Worm (Caenorhabditis elegans) whole organism, young adult: ENCODE results near the gene F43C11.4.

ENCODE experiments used
- B0261.1 ChIP-seq: sonication (generic microtip); optimal IDR thresholded peaks from 2 replicates; lab custom pipeline; 2016; ENCODE audit warnings: mild to moderate bottlenecking, missing genetic modification characterization, moderate library complexity, missing compliant biosample characterization
- C06A6.2 ChIP-seq: fragments of 200-800 bp; sonication (Bioruptor generic); conservative IDR thresholded peaks from 2 replicates; pipeline ENCODE4 v1.3.6; 2022; ENCODE audit warnings: missing genetic modification characterization, missing compliant biosample characterization
- C17E4.6 ChIP-seq: fragments of 200-800 bp; sonication (Bioruptor generic); IDR thresholded peaks from 2 replicates; pipeline ENCODE4 v1.3.6; 2022; ENCODE audit warnings: missing genetic modification reagents, missing genetic modification characterization, missing compliant biosample characterization
- D2030.7 ChIP-seq: fragments of 200-800 bp; sonication (Bioruptor generic); IDR thresholded peaks from 2 replicates; pipeline ENCODE4 v1.3.6; 2022; ENCODE audit warnings: missing genetic modification reagents, missing genetic modification characterization, missing compliant biosample characterization
- F22D6.2 ChIP-seq: sonication (generic microtip); optimal IDR thresholded peaks from 2 replicates; lab custom pipeline; 2016; ENCODE audit warnings: mild to moderate bottlenecking, missing genetic modification characterization, missing compliant biosample characterization
- F23B12.7 ChIP-seq: sonication (generic microtip); optimal IDR thresholded peaks from 2 replicates; lab custom pipeline; 2017; ENCODE audit warnings: missing genetic modification characterization, mild to moderate bottlenecking, missing compliant biosample characterization, antibody characterized with exemption, moderate library complexity; ENCODE audit not compliant: insufficient read depth
- F37B4.10 ChIP-seq: fragments of 200-800 bp; sonication (Bioruptor generic); IDR thresholded peaks from 2 replicates; pipeline ENCODE4 v1.3.6; 2022; ENCODE audit warnings: missing genetic modification characterization, missing compliant biosample characterization
- F39B2.1 ChIP-seq: fragments of 200-800 bp; sonication (Bioruptor generic); IDR thresholded peaks from 2 replicates; pipeline ENCODE4 v1.3.6; 2022; ENCODE audit warnings: missing genetic modification reagents, missing genetic modification characterization, missing compliant biosample characterization
- F55B11.4 ChIP-seq: sonication (generic microtip); optimal IDR thresholded peaks from 2 replicates; lab custom pipeline; 2016; ENCODE audit warnings: missing compliant biosample characterization, missing genetic modification characterization, borderline replicate concordance; ENCODE audit not compliant: insufficient read depth
- K11D2.4 ChIP-seq: fragments of 200-800 bp; sonication (Bioruptor generic); IDR thresholded peaks from 2 replicates; pipeline ENCODE4 v1.3.6; 2022; ENCODE audit warnings: missing genetic modification reagents, missing genetic modification characterization, missing compliant biosample characterization
- T07F8.4 ChIP-seq: sonication (generic microtip); optimal IDR thresholded peaks from 2 replicates; lab custom pipeline; 2016; ENCODE audit warnings: mild to moderate bottlenecking, missing genetic modification characterization, moderate library complexity, missing compliant biosample characterization
- Y53G8AR.9 ChIP-seq: fragments of 200-800 bp; sonication (Bioruptor generic); conservative IDR thresholded peaks from 2 replicates; pipeline ENCODE4 v1.3.6; 2022; ENCODE audit warnings: missing genetic modification reagents, missing genetic modification characterization, missing compliant biosample characterization
- Y56A3A.18 ChIP-seq: fragments of 200-800 bp; sonication (Bioruptor generic); IDR thresholded peaks from 2 replicates; pipeline ENCODE4 v1.3.6; 2022; ENCODE audit warnings: missing genetic modification reagents, missing genetic modification characterization, missing compliant biosample characterization
- Y95B8A.8 ChIP-seq: fragments of 200-800 bp; sonication (Bioruptor generic); IDR thresholded peaks from 2 replicates; pipeline ENCODE4 v1.3.6; 2022; ENCODE audit warnings: missing genetic modification reagents, missing genetic modification characterization, missing compliant biosample characterization
- akir-1 ChIP-seq: fragments of 200-800 bp; sonication (Bioruptor generic); optimal IDR thresholded peaks from 2 replicates; lab custom pipeline; 2018; ENCODE audit warnings: mild to moderate bottlenecking, missing genetic modification characterization, moderate library complexity, missing compliant biosample characterization
- aptf-3 ChIP-seq: fragments of 200-800 bp; sonication (Bioruptor generic); IDR thresholded peaks from 2 replicates; pipeline ENCODE4 v1.3.6; 2022; ENCODE audit warnings: missing genetic modification characterization, missing compliant biosample characterization
- ccch-3 ChIP-seq: fragments of 200-800 bp; sonication (Bioruptor generic); optimal IDR thresholded peaks from 2 replicates; lab custom pipeline; 2018; ENCODE audit warnings: mild to moderate bottlenecking, missing genetic modification characterization, missing compliant biosample characterization
- cebp-2 ChIP-seq: fragments of 200-800 bp; sonication (Bioruptor generic); IDR thresholded peaks from 2 replicates; pipeline ENCODE4 v1.3.6; 2022; ENCODE audit warnings: missing genetic modification characterization, missing compliant biosample characterization
- ceh-58 ChIP-seq: fragments of 200-800 bp; sonication (Bioruptor generic); IDR thresholded peaks from 2 replicates; pipeline ENCODE4 v1.3.6; 2022; ENCODE audit warnings: missing genetic modification characterization, missing compliant biosample characterization
- ceh-79 ChIP-seq: sonication (generic microtip); optimal IDR thresholded peaks from 2 replicates; lab custom pipeline; 2017; ENCODE audit warnings: mild to moderate bottlenecking, missing genetic modification characterization, missing compliant biosample characterization
- ceh-91 ChIP-seq: fragments of 200-800 bp; sonication (Bioruptor generic); IDR thresholded peaks from 2 replicates; pipeline ENCODE4 v1.3.6; 2022; ENCODE audit warnings: missing genetic modification reagents, missing genetic modification characterization, missing compliant biosample characterization
- fkh-3 ChIP-seq: sonication (generic microtip); optimal IDR thresholded peaks from 2 replicates; lab custom pipeline; 2016; ENCODE audit warnings: mild to moderate bottlenecking, missing genetic modification characterization, missing compliant biosample characterization
- him-1 ChIP-seq: sonication (generic microtip); optimal IDR thresholded peaks from 2 replicates; lab custom pipeline; 2016; ENCODE audit warnings: missing genotype, missing genetic modification reagents, missing genetic modification characterization, missing compliant biosample characterization
- hlh-26 ChIP-seq: fragments of 200-800 bp; sonication (Bioruptor generic); conservative IDR thresholded peaks from 2 replicates; pipeline ENCODE4 v1.3.6; 2022; ENCODE audit warnings: missing genetic modification reagents, missing genetic modification characterization, missing compliant biosample characterization
- let-526 ChIP-seq: fragments of 200-800 bp; sonication (Bioruptor generic); IDR thresholded peaks from 2 replicates; pipeline ENCODE4 v1.3.6; 2022; ENCODE audit warnings: missing genetic modification reagents, missing genetic modification characterization, missing compliant biosample characterization
- let-607 ChIP-seq, 2 experiments: fragments of 200-800 bp in 1 of 2; sonication (Bioruptor generic) in 1 of 2; sonication (generic microtip) in 1 of 2; optimal IDR thresholded peaks; 2 replicates each; lab custom pipeline; 2016 to 2018; ENCODE audit warnings: mild to moderate bottlenecking in 2 of 2, missing compliant biosample characterization in 2 of 2, missing genetic modification characterization in 2 of 2, moderate library complexity in 2 of 2, missing genotype in 1 of 2
- lin-35 ChIP-seq, 3 experiments: fragments of 150-350 bp in 2 of 3; sonication (generic microtip) in 1 of 3; optimal IDR thresholded peaks; 2 replicates each; lab custom pipeline; 2014 to 2018; ENCODE audit warnings: missing biosample characterization in 3 of 3, missing genetic modification characterization in 3 of 3, missing genetic modification reagents in 3 of 3
- lsl-1 ChIP-seq: fragments of 200-800 bp; sonication (Bioruptor generic); optimal IDR thresholded peaks from 2 replicates; lab custom pipeline; 2018; ENCODE audit warnings: mild to moderate bottlenecking, missing genetic modification characterization, moderate library complexity, missing compliant biosample characterization
- lsy-27 ChIP-seq: sonication (generic microtip); optimal IDR thresholded peaks from 2 replicates; lab custom pipeline; 2017; ENCODE audit warnings: missing genetic modification characterization, mild to moderate bottlenecking, missing compliant biosample characterization, antibody characterized with exemption, missing genotype, borderline replicate concordance; ENCODE audit not compliant: insufficient read depth
- madf-10 ChIP-seq: sonication (generic microtip); optimal IDR thresholded peaks from 2 replicates; lab custom pipeline; 2016; ENCODE audit warnings: mild to moderate bottlenecking, missing genetic modification characterization, missing compliant biosample characterization
- mel-28 ChIP-seq: sonication (generic microtip); optimal IDR thresholded peaks from 2 replicates; lab custom pipeline; 2016; ENCODE audit warnings: borderline replicate concordance, mild to moderate bottlenecking, missing genetic modification characterization, missing compliant biosample characterization
- nfyb-1 ChIP-seq: fragments of 200-800 bp; sonication (Bioruptor generic); IDR thresholded peaks from 2 replicates; pipeline ENCODE4 v1.3.6; 2022; ENCODE audit warnings: missing genetic modification reagents, missing genetic modification characterization, missing compliant biosample characterization
- nhr-120 ChIP-seq: fragments of 200-800 bp; sonication (Bioruptor generic); IDR thresholded peaks from 2 replicates; pipeline ENCODE4 v1.3.6; 2022; ENCODE audit warnings: missing genetic modification characterization, missing compliant biosample characterization
- rec-8 ChIP-seq, 2 experiments: sonication (generic microtip); optimal IDR thresholded peaks; 2 replicates each; lab custom pipeline; 2016; ENCODE audit warnings: mild to moderate bottlenecking in 2 of 2, missing genetic modification characterization in 2 of 2, missing genetic modification reagents in 2 of 2, missing genotype in 2 of 2, missing biosample characterization in 1 of 2, missing compliant biosample characterization in 1 of 2, moderate library complexity in 1 of 2
- sea-2 ChIP-seq: fragments of 200-800 bp; sonication (Bioruptor generic); IDR thresholded peaks from 2 replicates; pipeline ENCODE4 v1.3.6; 2022; ENCODE audit warnings: missing genetic modification characterization, missing compliant biosample characterization
- snpc-4 ChIP-seq, 5 experiments: fragments of 150-350 bp in 1 of 5; sonication (generic microtip) in 4 of 5; optimal IDR thresholded peaks; 2 replicates each; lab custom pipeline; 2014 to 2018; ENCODE audit warnings: missing genetic modification characterization in 5 of 5, missing biosample characterization in 3 of 5, antibody characterized with exemption in 2 of 5, mild to moderate bottlenecking in 2 of 5, missing compliant biosample characterization in 2 of 5, missing genotype in 2 of 5, moderate library complexity in 2 of 5, missing genetic modification reagents in 1 of 5
- sptf-2 ChIP-seq: fragments of 200-800 bp; sonication (Bioruptor generic); optimal IDR thresholded peaks from 2 replicates; lab custom pipeline; 2018; ENCODE audit warnings: mild to moderate bottlenecking, missing genetic modification characterization, missing compliant biosample characterization
- tbp1 ChIP-seq: fragments of 200-800 bp; sonication (Bioruptor generic); optimal IDR thresholded peaks from 2 replicates; lab custom pipeline; 2018; ENCODE audit warnings: mild to moderate bottlenecking, missing genetic modification characterization, missing compliant biosample characterization
- xnd-1 ChIP-seq: sonication (generic microtip); optimal IDR thresholded peaks from 2 replicates; lab custom pipeline; 2016; ENCODE audit warnings: missing genotype, missing genetic modification reagents, missing genetic modification characterization, missing compliant biosample characterization
- ztf-18 ChIP-seq: sonication (generic microtip); optimal IDR thresholded peaks from 2 replicates; lab custom pipeline; 2016; ENCODE audit warnings: missing genotype, mild to moderate bottlenecking, missing genetic modification characterization, missing compliant biosample characterization
- ztf-22 ChIP-seq: fragments of 200-800 bp; sonication (Bioruptor generic); optimal IDR thresholded peaks from 2 replicates; lab custom pipeline; 2018; ENCODE audit warnings: mild to moderate bottlenecking, missing genetic modification characterization, moderate library complexity, missing compliant biosample characterization
- ztf-6 ChIP-seq: fragments of 200-800 bp; sonication (Bioruptor generic); IDR thresholded peaks from 2 replicates; pipeline ENCODE4 v1.3.6; 2022; ENCODE audit warnings: missing genetic modification reagents, missing genetic modification characterization, missing compliant biosample characterization

The F43C11.4 gene

DNA sequence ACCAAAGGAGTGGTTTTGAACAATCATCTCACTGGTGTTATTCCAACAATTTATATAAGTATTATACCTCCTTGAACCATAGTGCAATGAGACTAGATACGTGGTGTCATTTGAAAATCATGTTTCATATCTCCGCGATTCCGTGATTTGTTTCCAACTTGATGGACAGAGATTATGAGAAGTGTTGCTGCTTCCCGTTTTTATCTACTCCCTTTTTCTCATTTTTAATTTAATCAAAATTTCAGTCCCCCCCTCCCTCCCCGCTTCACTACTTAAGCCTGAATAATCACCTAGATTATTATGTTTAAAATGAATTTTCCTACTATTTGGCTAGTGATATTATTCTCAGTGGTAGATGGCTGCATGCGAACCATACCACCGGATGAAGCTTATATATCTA lies 25.3 kb downstream of the F43C11.4 start, which contains the start of gene F16G10.3:
Gene F16G10.3 (plus strand): TSS at position 301 of the 400 bp plus-strand sequence.
- TF ChIP-seq fkh-3 (tag; lab: Kevin White, UChicago) = no peak
- TF ChIP-seq xnd-1 (tag; lab: Kevin White, UChicago) = no peak
- TF ChIP-seq akir-1 = no peak
- TF ChIP-seq ccch-3 = no peak
- no peak for TF ChIP-seq F55B11.4 (tag; lab: Kevin White, UChicago)
- no peak for TF ChIP-seq cebp-2 (GFP tag; lab: Robert Waterston, UW)
- TF ChIP-seq F39B2.1 (GFP tag; lab: Robert Waterston, UW) = no peak
- TF ChIP-seq aptf-3 (GFP tag; lab: Robert Waterston, UW) = no peak
- no peak for TF ChIP-seq T07F8.4 (tag; lab: Kevin White, UChicago)
- TF ChIP-seq sptf-2 = no peak
- TF ChIP-seq Y56A3A.18 (GFP tag; lab: Robert Waterston, UW) = no peak
- no peak for TF ChIP-seq C17E4.6 (GFP tag; lab: Robert Waterston, UW)

DNA sequence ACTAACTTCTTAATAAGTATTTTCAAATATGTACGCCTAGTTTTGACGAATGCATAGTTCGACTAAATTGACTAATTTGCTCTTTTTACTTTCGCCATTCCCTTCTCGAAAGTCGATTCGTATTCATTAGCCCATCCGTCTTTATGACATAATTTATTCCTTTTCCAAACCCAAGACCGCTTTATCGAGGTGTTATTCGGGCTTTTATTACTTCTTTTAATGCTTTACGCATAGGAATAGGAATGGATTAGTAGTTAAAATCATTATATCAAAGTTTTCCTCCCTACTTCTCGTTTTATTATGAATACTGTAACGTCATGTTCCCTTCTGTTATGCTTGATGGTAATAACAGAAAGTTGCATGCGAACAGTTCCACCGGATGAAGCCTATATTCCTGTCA lies 28.2 kb downstream of the F43C11.4 start, which contains the start of gene F16G10.2:
Gene F16G10.2 (plus strand): TSS at position 301 of the 400 bp plus-strand sequence.
- TF ChIP-seq ceh-58 (no peak), let-526 (no peak), mel-28 (tag; lab: Kevin White, UChicago) (no peak), cebp-2 (GFP tag; lab: Robert Waterston, UW) (no peak), lin-35 (GFP tag; optimal IDR thresholded peaks at IDR 0.05; lab: Kevin White, UChicago) (no peak), Y53G8AR.9 (GFP tag; lab: Robert Waterston, UW) (no peak), nfyb-1 (GFP tag; lab: Robert Waterston, UW) (no peak), Y95B8A.8 (GFP tag; lab: Robert Waterston, UW) (no peak), ceh-79 (tag; lab: Kevin White, UChicago) (no peak), B0261.1 (tag; lab: Kevin White, UChicago) (no peak), rec-8 (tag; optimal IDR thresholded peaks at IDR 0.05; lab: Kevin White, UChicago) (no peak), hlh-26 (GFP tag; lab: Robert Waterston, UW) (no peak), madf-10 (no peak), him-1 (no peak), ztf-18 (tag; lab: Kevin White, UChicago) (no peak), lsy-27 (tag; lab: Kevin White, UChicago) (no peak), D2030.7 (no peak)

DNA sequence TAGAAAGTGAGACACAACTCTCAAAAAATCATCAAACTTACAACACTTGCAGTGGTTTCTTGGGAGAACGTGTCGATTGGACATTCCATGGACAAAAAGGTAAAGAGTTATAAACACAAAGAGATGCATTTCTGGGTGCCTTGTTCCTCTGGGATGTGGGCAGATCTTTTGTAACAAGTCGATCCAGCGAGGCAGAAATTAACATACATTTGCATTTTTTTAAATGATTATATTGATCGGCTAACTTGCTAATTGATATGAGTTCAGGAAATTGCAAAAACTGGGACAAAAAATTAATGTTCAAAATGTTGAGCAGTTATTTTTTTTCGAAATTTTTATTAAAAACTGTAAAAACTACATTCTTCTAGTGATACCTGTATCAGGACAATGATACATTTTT lies 31.0 kb downstream of the F43C11.4 start, which contains the start of gene F16G10.6:
Gene F16G10.6 (minus strand): TSS at position 101 of the 400 bp plus-strand sequence.
- TF ChIP-seq ztf-6 (no peak), nhr-120 (no peak), cebp-2 (GFP tag; lab: Robert Waterston, UW) (no peak), lsl-1 (GFP tag; lab: Kevin White, UChicago) (no peak), madf-10 (no peak)

DNA sequence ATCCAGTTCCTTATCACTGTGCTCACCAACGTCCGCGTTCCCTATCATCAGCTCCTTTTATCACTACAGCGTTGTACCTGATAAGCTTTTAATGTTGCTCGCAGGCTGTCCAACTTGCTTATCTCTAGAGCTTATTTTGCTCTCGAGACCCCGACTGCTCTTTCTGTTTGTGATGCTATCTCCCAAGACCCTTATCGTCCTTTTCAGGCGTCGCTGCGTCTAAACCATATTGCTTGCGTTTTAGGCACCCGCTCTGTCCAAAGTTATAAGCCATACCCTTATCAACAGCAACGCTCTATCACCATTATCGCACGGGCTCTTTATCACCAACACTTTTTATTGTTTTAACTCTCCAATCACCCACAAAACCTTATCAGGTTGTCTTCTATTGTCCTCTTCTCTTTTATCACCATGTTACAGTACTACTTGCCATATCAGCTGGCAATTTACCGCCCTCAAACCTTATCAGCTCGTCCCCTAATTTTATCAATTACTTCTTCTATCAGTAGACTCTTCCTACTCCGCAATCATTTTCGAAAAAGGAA lies 31.8 kb downstream of the F43C11.4 start:
- TF ChIP-seq C06A6.2 (peak; percentile 61), Y53G8AR.9 (GFP tag; lab: Robert Waterston, UW) (0 out of 2 replicates have a peak, but pooled peaks have one; percentile 55), let-607 (tag; optimal IDR thresholded peaks at IDR 0.05; lab: Kevin White, UChicago) (peak; percentile 79 to 88), snpc-4 (GFP tag; optimal IDR thresholded peaks at IDR 0.05; lab: Kevin White, UChicago) (no peak), snpc-4 (tag; optimal IDR thresholded peaks at IDR 0.05; lab: Kevin White, UChicago) (peak in 1 of 4 experiments; percentile 44), ztf-22 (peak; percentile 100), sea-2 (GFP tag; lab: Robert Waterston, UW) (no peak), F22D6.2 (tag; lab: Kevin White, UChicago) (peak; percentile 86), F23B12.7 (tag; lab: Kevin White, UChicago) (no peak), Y56A3A.18 (GFP tag; lab: Robert Waterston, UW) (peak; percentile 51; the same call in 1 of the 2 replicates), tbp1 (peak; percentile 65), ceh-91 (GFP tag; lab: Robert Waterston, UW) (no peak), K11D2.4 (GFP tag; lab: Robert Waterston, UW) (0 out of 2 replicates have a peak, but pooled peaks have one; percentile 20), F37B4.10 (GFP tag; lab: Robert Waterston, UW) (no peak), madf-10 (peak; percentile 41)
